Worm (Caenorhabditis elegans) whole organism, L3 larva: ENCODE measurements around the gene Y41E3.8.

Experiments used
- aly-2 ChIP-seq: fragments of 150-350 bp; optimal IDR thresholded peaks from 2 replicates; lab custom pipeline; 2014; ENCODE audit warnings: missing biosample characterization, missing genetic modification characterization
- ama-1 ChIP-seq: fragments of 150-350 bp; optimal IDR thresholded peaks from 2 replicates; lab custom pipeline; 2018
- ceh-16 ChIP-seq: sonication (generic microtip); optimal IDR thresholded peaks from 2 replicates; lab custom pipeline; 2017; ENCODE audit warnings: missing biosample characterization, missing genetic modification characterization
- ceh-28 ChIP-seq: fragments of 150-350 bp; optimal IDR thresholded peaks from 2 replicates; lab custom pipeline; 2014; ENCODE audit warnings: missing biosample characterization, missing genetic modification reagents, missing genetic modification characterization
- ceh-9 ChIP-seq: sonication (generic microtip); optimal IDR thresholded peaks from 2 replicates; lab custom pipeline; 2018; ENCODE audit warnings: missing biosample characterization, missing genetic modification characterization
- daf-12 ChIP-seq: fragments of 150-350 bp; optimal IDR thresholded peaks from 2 replicates; lab custom pipeline; 2014; ENCODE audit warnings: missing biosample characterization, missing genetic modification reagents, missing genetic modification characterization
- egl-5 ChIP-seq: fragments of 150-350 bp; optimal IDR thresholded peaks from 2 replicates; lab custom pipeline; 2017; ENCODE audit warnings: missing biosample characterization, missing genetic modification reagents, missing genetic modification characterization, inconsistent platforms
- elt-1 ChIP-seq: fragments of 150-350 bp; optimal IDR thresholded peaks from 2 replicates; lab custom pipeline; 2014; ENCODE audit warnings: missing biosample characterization, missing genetic modification characterization
- elt-2 ChIP-seq: sonication (generic microtip); optimal IDR thresholded peaks from 2 replicates; lab custom pipeline; 2016; ENCODE audit warnings: missing genetic modification reagents, mild to moderate bottlenecking, missing genetic modification characterization, missing compliant biosample characterization
- elt-3 ChIP-seq, 3 experiments: fragments of 150-350 bp in 1 of 3; sonication (generic microtip) in 2 of 3; optimal IDR thresholded peaks; 2 replicates in 2 of 3; 4 replicates in 1 of 3; lab custom pipeline; 2014 to 2017; ENCODE audit warnings: missing biosample characterization in 3 of 3, missing genetic modification characterization in 3 of 3
- fkh-10 ChIP-seq: sonication (generic microtip); optimal IDR thresholded peaks from 2 replicates; lab custom pipeline; 2017; ENCODE audit warnings: missing biosample characterization, missing genetic modification reagents, missing genetic modification characterization
- fkh-2 ChIP-seq: fragments of 150-350 bp; optimal IDR thresholded peaks from 2 replicates; lab custom pipeline; 2014; ENCODE audit warnings: missing biosample characterization, missing genetic modification reagents, missing genetic modification characterization
- fos-1 ChIP-seq: fragments of 150-350 bp; optimal IDR thresholded peaks from 2 replicates; lab custom pipeline; 2014; ENCODE audit warnings: missing biosample characterization, missing genetic modification characterization
- hmg-11 ChIP-seq: sonication (generic microtip); optimal IDR thresholded peaks from 2 replicates; lab custom pipeline; 2016; ENCODE audit warnings: missing genetic modification characterization, missing compliant biosample characterization
- jun-1 ChIP-seq: fragments of 150-350 bp; optimal IDR thresholded peaks from 2 replicates; lab custom pipeline; 2014; ENCODE audit warnings: missing biosample characterization, missing genetic modification reagents, missing genetic modification characterization
- lin-39 ChIP-seq: fragments of 150-350 bp; optimal IDR thresholded peaks from 2 replicates; lab custom pipeline; 2018; ENCODE audit warnings: missing biosample characterization, missing genetic modification reagents, missing genetic modification characterization
- lsy-12 ChIP-seq: sonication (generic microtip); optimal IDR thresholded peaks from 2 replicates; lab custom pipeline; 2016; ENCODE audit warnings: mild to moderate bottlenecking, missing genetic modification characterization, missing compliant biosample characterization
- mdl-1 ChIP-seq: fragments of 150-350 bp; optimal IDR thresholded peaks from 2 replicates; lab custom pipeline; 2014; ENCODE audit warnings: missing biosample characterization, missing genetic modification characterization
- nfya-1 ChIP-seq: sonication (generic microtip); optimal IDR thresholded peaks from 2 replicates; lab custom pipeline; 2017; ENCODE audit warnings: missing genetic modification characterization, mild to moderate bottlenecking, missing compliant biosample characterization, antibody characterized with exemption, moderate library complexity; ENCODE audit not compliant: insufficient read depth
- nhr-11 ChIP-seq: fragments of 150-350 bp; optimal IDR thresholded peaks from 2 replicates; lab custom pipeline; 2014; ENCODE audit warnings: missing biosample characterization, missing genetic modification characterization
- nhr-12 ChIP-seq: fragments of 150-350 bp; optimal IDR thresholded peaks from 2 replicates; lab custom pipeline; 2014; ENCODE audit warnings: missing biosample characterization, missing genetic modification characterization
- nhr-23 ChIP-seq: fragments of 150-350 bp; optimal IDR thresholded peaks from 2 replicates; lab custom pipeline; 2014; ENCODE audit warnings: missing biosample characterization, missing genetic modification reagents, missing genetic modification characterization
- nhr-237 ChIP-seq: fragments of 150-350 bp; optimal IDR thresholded peaks from 2 replicates; lab custom pipeline; 2014; ENCODE audit warnings: missing biosample characterization, missing genetic modification characterization
- nhr-25 ChIP-seq: sonication (generic microtip); optimal IDR thresholded peaks from 2 replicates; lab custom pipeline; 2017; ENCODE audit warnings: missing biosample characterization, missing genetic modification characterization
- nhr-28 ChIP-seq: fragments of 150-350 bp; optimal IDR thresholded peaks from 2 replicates; lab custom pipeline; 2014; ENCODE audit warnings: missing biosample characterization, missing genetic modification characterization
- nhr-67 ChIP-seq: fragments of 150-350 bp; optimal IDR thresholded peaks from 2 replicates; lab custom pipeline; 2014; ENCODE audit warnings: missing biosample characterization, missing genetic modification characterization
- nhr-76 ChIP-seq: fragments of 150-350 bp; sonication (generic microtip); optimal IDR thresholded peaks from 5 replicates; lab custom pipeline; 2014; ENCODE audit warnings: missing biosample characterization, missing genetic modification characterization
- nhr-77 ChIP-seq: fragments of 150-350 bp; optimal IDR thresholded peaks from 2 replicates; lab custom pipeline; 2014; ENCODE audit warnings: missing biosample characterization, missing genetic modification characterization
- pqm-1 ChIP-seq: fragments of 150-350 bp; optimal IDR thresholded peaks from 2 replicates; lab custom pipeline; 2017; ENCODE audit warnings: missing biosample characterization, missing genetic modification characterization, inconsistent platforms
- sea-2 ChIP-seq: fragments of 150-350 bp; sonication (generic microtip); optimal IDR thresholded peaks from 4 replicates; lab custom pipeline; 2014; ENCODE audit warnings: missing biosample characterization, missing genetic modification reagents, missing genetic modification characterization
- skn-1 ChIP-seq: fragments of 150-350 bp; optimal IDR thresholded peaks from 2 replicates; lab custom pipeline; 2014; ENCODE audit warnings: missing biosample characterization, missing genetic modification characterization
- snpc-4 ChIP-seq: fragments of 150-350 bp; optimal IDR thresholded peaks from 2 replicates; lab custom pipeline; 2014; ENCODE audit warnings: missing biosample characterization, missing genetic modification characterization
- tbx-2 ChIP-seq: sonication (generic microtip); optimal IDR thresholded peaks from 2 replicates; lab custom pipeline; 2016; ENCODE audit warnings: mild to moderate bottlenecking, missing genetic modification characterization, missing compliant biosample characterization
- unc-39 ChIP-seq: sonication (generic microtip); optimal IDR thresholded peaks from 4 replicates; lab custom pipeline; 2017; ENCODE audit warnings: missing biosample characterization, missing genetic modification characterization
- zag-1 ChIP-seq: fragments of 150-350 bp; optimal IDR thresholded peaks from 2 replicates; lab custom pipeline; 2014; ENCODE audit warnings: missing biosample characterization, missing genetic modification characterization
- ztf-11 ChIP-seq: fragments of 150-350 bp; optimal IDR thresholded peaks from 2 replicates; lab custom pipeline; 2014; ENCODE audit warnings: missing biosample characterization, missing genetic modification characterization
- ztf-4 ChIP-seq: fragments of 150-350 bp; optimal IDR thresholded peaks from 2 replicates; lab custom pipeline; 2014; ENCODE audit warnings: missing biosample characterization, missing genetic modification characterization

Y41E3.8 gene

ce11 chrIV:15068818-15069217 lies 40.0 kb upstream of the Y41E3.8 start, which contains the start of gene srt-48:
TSS of gene srt-48 (minus strand) at chrIV:15068918.
- TF ChIP-seq fkh-2 (tag; lab: Kevin White, UChicago) (no peak), nhr-67 (tag; lab: Kevin White, UChicago) (no peak), ztf-4 (tag; lab: Kevin White, UChicago) (no peak), skn-1 (tag; lab: Kevin White, UChicago) (no peak), nhr-237 (tag; lab: Kevin White, UChicago) (no peak), elt-2 (tag; lab: Kevin White, UChicago) (no peak), sea-2 (GFP tag; lab: Kevin White, UChicago) (no peak), ama-1 (lab: Kevin White, UChicago) (no peak), snpc-4 (tag; lab: Kevin White, UChicago) (no peak)

ce11 chrIV:15065653-15066052 lies 36.9 kb upstream of the Y41E3.8 start, which contains the start of gene Y41E3.18:
TSS of gene Y41E3.18 (minus strand) at chrIV:15065753.
- TF ChIP-seq daf-12 (no peak), fkh-10 (GFP tag; lab: Kevin White, UChicago) (no peak), skn-1 (tag; lab: Kevin White, UChicago) (no peak)

- no peak for TF ChIP-seq elt-2 (tag; lab: Kevin White, UChicago)
- no peak for TF ChIP-seq fos-1 (tag; lab: Kevin White, UChicago)
- TF ChIP-seq nhr-11 (tag; lab: Kevin White, UChicago), result no peak
- TF ChIP-seq nhr-77 (tag; lab: Kevin White, UChicago), result no peak
- no peak for TF ChIP-seq nhr-76 (tag; lab: Kevin White, UChicago)
- TF ChIP-seq zag-1 (tag; lab: Kevin White, UChicago), result no peak
- no peak for TF ChIP-seq ceh-16
- TF ChIP-seq nhr-23 (tag; lab: Kevin White, UChicago), result no peak
- TF ChIP-seq elt-3 (tag; optimal IDR thresholded peaks at IDR 0.05; lab: Kevin White, UChicago), result no peak
- TF ChIP-seq nhr-12 (tag; lab: Kevin White, UChicago), result no peak
- no peak for TF ChIP-seq elt-1 (tag; lab: Kevin White, UChicago)
- TF ChIP-seq ama-1 (lab: Kevin White, UChicago), result no peak
- TF ChIP-seq unc-39 (tag; lab: Kevin White, UChicago), result no peak
- no peak for TF ChIP-seq lin-39
- no peak for TF ChIP-seq ztf-4 (tag; lab: Kevin White, UChicago)
- no peak for TF ChIP-seq tbx-2
- no peak for TF ChIP-seq pqm-1 (tag; lab: Kevin White, UChicago)
- TF ChIP-seq daf-12, result no peak
These were observed 35.0 kb upstream of the Y41E3.8 start for ce11 chrIV:15063789-15064188.

- TF ChIP-seq nhr-23 (tag; lab: Kevin White, UChicago) (no peak), nhr-11 (tag; lab: Kevin White, UChicago) (no peak), aly-2 (tag; lab: Kevin White, UChicago) (no peak), nhr-28 (tag; lab: Kevin White, UChicago) (no peak), nhr-76 (tag; lab: Kevin White, UChicago) (no peak), elt-1 (tag; lab: Kevin White, UChicago) (no peak), egl-5 (tag; lab: Kevin White, UChicago) (no peak), hmg-11 (tag; lab: Kevin White, UChicago) (no peak), unc-39 (tag; lab: Kevin White, UChicago) (no peak), daf-12 (no peak), lsy-12 (no peak), jun-1 (no peak), fkh-10 (GFP tag; lab: Kevin White, UChicago) (no peak), elt-3 (tag; optimal IDR thresholded peaks at IDR 0.05; lab: Kevin White, UChicago) (no peak), nhr-25 (no peak), ztf-11 (tag; lab: Kevin White, UChicago) (no peak), pqm-1 (tag; lab: Kevin White, UChicago) (no peak)
- TF ChIP-seq, all 47 proteins: peak for 0
These were observed 29.2 kb upstream of the Y41E3.8 start, which contains the start of gene Y41E3.13 for ce11 chrIV:15057994-15058393. TSS of gene Y41E3.13 (plus strand) at chrIV:15058294.

ce11 chrIV:15056081-15056586 lies 27.4 kb upstream of the Y41E3.8 start, which contains the start of gene Y41E3.19:
TSS of gene Y41E3.19 (plus strand) at chrIV:15056131.
- TF ChIP-seq zag-1 (tag; lab: Kevin White, UChicago), result no peak
- TF ChIP-seq fos-1 (tag; lab: Kevin White, UChicago), result no peak
- TF ChIP-seq elt-2 (tag; lab: Kevin White, UChicago), result no peak
- no peak for TF ChIP-seq mdl-1 (tag; lab: Kevin White, UChicago)
- no peak for TF ChIP-seq nfya-1 (tag; lab: Kevin White, UChicago)
- TF ChIP-seq ama-1 (lab: Kevin White, UChicago), result no peak
- TF ChIP-seq ceh-9 (tag; lab: Kevin White, UChicago), result no peak
- no peak for TF ChIP-seq ceh-28 (tag; lab: Kevin White, UChicago)
- no peak for TF ChIP-seq ztf-4 (tag; lab: Kevin White, UChicago)
- TF ChIP-seq elt-3 (tag; optimal IDR thresholded peaks at IDR 0.05; lab: Kevin White, UChicago), result no peak
- TF ChIP-seq unc-39 (tag; lab: Kevin White, UChicago), result no peak
- TF ChIP-seq ceh-16, result no peak
- TF ChIP-seq nhr-237 (tag; lab: Kevin White, UChicago), result no peak
- TF ChIP-seq elt-1 (tag; lab: Kevin White, UChicago), result no peak
- TF ChIP-seq nhr-23 (tag; lab: Kevin White, UChicago), result no peak
- no peak for TF ChIP-seq tbx-2
- TF ChIP-seq nhr-25, result no peak
